Worm (Caenorhabditis elegans) whole organism, early embryonic: Measurements from ENCODE around the gene B0454.6.

Experiments
- B0310.2 ChIP-seq: sonication (generic microtip); optimal IDR thresholded peaks from 2 replicates; lab custom pipeline; 2016; ENCODE audit warnings: mild to moderate bottlenecking, missing genetic modification characterization, missing compliant biosample characterization
- F13C5.2 ChIP-seq: sonication (generic microtip); optimal IDR thresholded peaks from 2 replicates; lab custom pipeline; 2017; ENCODE audit warnings: mild to moderate bottlenecking, missing genetic modification characterization, inconsistent platforms, missing compliant biosample characterization
- aly-1 ChIP-seq: sonication (generic microtip); optimal IDR thresholded peaks from 2 replicates; lab custom pipeline; 2016; ENCODE audit warnings: missing genetic modification characterization, missing compliant biosample characterization
- ama-1 ChIP-seq: fragments of 150-350 bp; optimal IDR thresholded peaks from 2 replicates; lab custom pipeline; 2014
- ceh-13 ChIP-seq: fragments of 200-800 bp; sonication (Bioruptor generic); optimal IDR thresholded peaks from 2 replicates; lab custom pipeline; 2018; ENCODE audit warnings: mild to moderate bottlenecking, missing genetic modification characterization, missing compliant biosample characterization
- ceh-36 ChIP-seq: sonication (generic microtip); optimal IDR thresholded peaks from 2 replicates; lab custom pipeline; 2016; ENCODE audit warnings: missing genetic modification characterization, inconsistent platforms, missing compliant biosample characterization
- ets-7 ChIP-seq: sonication (generic microtip); optimal IDR thresholded peaks from 2 replicates; lab custom pipeline; 2016; ENCODE audit warnings: missing genotype, missing genetic modification characterization, missing compliant biosample characterization
- flt-1 ChIP-seq: fragments of 200-800 bp; sonication (Bioruptor generic); IDR thresholded peaks from 2 replicates; pipeline ENCODE4 v1.3.6; 2022; ENCODE audit warnings: missing genetic modification characterization, missing compliant biosample characterization
- hmbx-1 ChIP-seq: sonication (generic microtip); optimal IDR thresholded peaks from 2 replicates; lab custom pipeline; 2016; ENCODE audit warnings: mild to moderate bottlenecking, missing genetic modification characterization, missing compliant biosample characterization
- hmg-4 ChIP-seq: fragments of 200-800 bp; sonication (Bioruptor generic); optimal IDR thresholded peaks from 2 replicates; lab custom pipeline; 2018; ENCODE audit warnings: mild to moderate bottlenecking, missing genetic modification characterization, missing compliant biosample characterization
- hnd-1 ChIP-seq: sonication (generic microtip); optimal IDR thresholded peaks from 2 replicates; lab custom pipeline; 2016; ENCODE audit warnings: missing genetic modification characterization, missing compliant biosample characterization
- pes-1 ChIP-seq: fragments of 200-800 bp; sonication (Bioruptor generic); IDR thresholded peaks from 2 replicates; pipeline ENCODE4 v1.3.6; 2022; ENCODE audit warnings: missing genetic modification reagents, missing genetic modification characterization, missing compliant biosample characterization
- scrt-1 ChIP-seq: fragments of 200-800 bp; sonication (Bioruptor generic); IDR thresholded peaks from 2 replicates; pipeline ENCODE4 v1.3.6; 2022; ENCODE audit warnings: missing genetic modification characterization, missing compliant biosample characterization
- sea-1 ChIP-seq: fragments of 200-800 bp; sonication (Bioruptor generic); conservative IDR thresholded peaks from 2 replicates; pipeline ENCODE4 v1.3.6; 2022; ENCODE audit warnings: missing genetic modification characterization, missing compliant biosample characterization
- tbx-11 ChIP-seq: fragments of 200-800 bp; sonication (Bioruptor generic); IDR thresholded peaks from 2 replicates; pipeline ENCODE4 v1.3.6; 2022; ENCODE audit warnings: missing genetic modification characterization, missing compliant biosample characterization
- tbx-37 ChIP-seq: fragments of 200-800 bp; sonication (Bioruptor generic); conservative IDR thresholded peaks from 2 replicates; pipeline ENCODE4 v1.3.6; 2022; ENCODE audit warnings: missing genetic modification reagents, missing genetic modification characterization, missing compliant biosample characterization
- tra-4 ChIP-seq: sonication (generic microtip); optimal IDR thresholded peaks from 2 replicates; lab custom pipeline; 2017; ENCODE audit warnings: missing genetic modification characterization, missing compliant biosample characterization

Gene B0454.6

ce11 chrII:3078496-3078895 is 45.9 kb downstream of the B0454.6 start, which contains the start of gene copb-1:
Gene copb-1 (plus strand): TSS chrII:3078796.
- no peak for TF ChIP-seq tbx-11 (GFP tag; lab: Robert Waterston, UW)
- TF ChIP-seq hmg-4, result no peak
- no peak for TF ChIP-seq pes-1 (GFP tag; lab: Robert Waterston, UW)
- TF ChIP-seq aly-1 (tag; lab: Kevin White, UChicago), result no peak
- TF ChIP-seq ceh-13 (GFP tag; lab: Kevin White, UChicago), result no peak
- no peak for TF ChIP-seq B0310.2 (tag; lab: Kevin White, UChicago)
- no peak for TF ChIP-seq F13C5.2 (tag; lab: Kevin White, UChicago)
- no peak for TF ChIP-seq ets-7 (tag; lab: Kevin White, UChicago)
- TF ChIP-seq scrt-1 (GFP tag; lab: Robert Waterston, UW), result no peak
- no peak for TF ChIP-seq ama-1 (lab: Kevin White, UChicago)
- TF ChIP-seq hnd-1 (tag; lab: Kevin White, UChicago), result no peak
- no peak for TF ChIP-seq hmbx-1
- no peak for TF ChIP-seq flt-1 (GFP tag; lab: Robert Waterston, UW)
- no peak for TF ChIP-seq tbx-37 (GFP tag; lab: Robert Waterston, UW)
- no peak for TF ChIP-seq tra-4 (tag; lab: Kevin White, UChicago)
- no peak for TF ChIP-seq sea-1 (GFP tag; lab: Robert Waterston, UW)
- no peak for TF ChIP-seq ceh-36 (tag; lab: Kevin White, UChicago)
